Worm (Caenorhabditis elegans) whole organism, L2 larva: ENCODE measurements around the gene Y44A6C.1.

Source experiments
- ceh-16 ChIP-seq: fragments of 150-350 bp; optimal IDR thresholded peaks from 2 replicates; lab custom pipeline; 2014; ENCODE audit warnings: missing biosample characterization, missing genetic modification characterization
- elt-3 ChIP-seq: sonication (generic microtip); optimal IDR thresholded peaks from 2 replicates; lab custom pipeline; 2017; ENCODE audit warnings: missing biosample characterization, missing genetic modification characterization
- lsy-2 ChIP-seq, 2 experiments: fragments of 150-350 bp in 1 of 2; sonication (generic microtip) in 1 of 2; optimal IDR thresholded peaks; 2 replicates each; lab custom pipeline; 2014 to 2017; ENCODE audit warnings: missing biosample characterization in 2 of 2, missing genetic modification characterization in 2 of 2
- nhr-6 ChIP-seq: fragments of 150-350 bp; optimal IDR thresholded peaks from 2 replicates; lab custom pipeline; 2014; ENCODE audit warnings: missing biosample characterization, missing genetic modification characterization
- nhr-77 ChIP-seq: fragments of 150-350 bp; optimal IDR thresholded peaks from 2 replicates; lab custom pipeline; 2014; ENCODE audit warnings: missing biosample characterization, missing genetic modification characterization
- skn-1 ChIP-seq: sonication (generic microtip); optimal IDR thresholded peaks from 2 replicates; lab custom pipeline; 2017; ENCODE audit warnings: missing biosample characterization, missing genetic modification characterization
- snpc-4 ChIP-seq: fragments of 150-350 bp; optimal IDR thresholded peaks from 2 replicates; lab custom pipeline; 2014; ENCODE audit warnings: missing biosample characterization, missing genetic modification characterization
- unc-39 ChIP-seq: fragments of 150-350 bp; optimal IDR thresholded peaks from 2 replicates; lab custom pipeline; 2014; ENCODE audit warnings: missing biosample characterization, missing genetic modification characterization
- zag-1 ChIP-seq: fragments of 150-350 bp; optimal IDR thresholded peaks from 2 replicates; lab custom pipeline; 2014; ENCODE audit warnings: missing biosample characterization, missing genetic modification characterization
- ztf-11 ChIP-seq: sonication (generic microtip); optimal IDR thresholded peaks from 2 replicates; lab custom pipeline; 2017; ENCODE audit warnings: missing biosample characterization, missing genetic modification characterization

DNA sequence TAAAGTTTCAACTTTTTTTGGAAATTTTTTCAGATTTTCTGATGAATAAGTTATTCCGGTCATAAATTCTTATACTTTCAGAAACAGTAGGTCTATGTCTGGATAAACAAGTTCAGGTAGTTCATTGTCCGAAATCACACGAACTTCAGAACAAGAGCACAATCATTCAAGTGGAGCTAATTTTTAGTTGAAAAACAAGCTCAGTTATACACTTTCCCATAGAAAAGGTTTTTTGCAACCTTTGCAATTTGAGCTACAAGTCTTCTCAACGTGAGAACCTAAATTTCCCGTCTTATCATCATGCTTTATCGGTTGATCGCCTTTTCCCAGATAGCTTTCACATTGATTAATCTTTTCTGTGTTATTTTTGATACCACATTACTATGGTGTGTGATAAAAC, 18.1 kb downstream of the Y44A6C.1 start, which contains the start of gene srxa-1:
- no peak for TF ChIP-seq snpc-4 (tag; lab: Kevin White, UChicago)
- TF ChIP-seq unc-39 (tag; lab: Kevin White, UChicago) = no peak
- no peak for TF ChIP-seq elt-3 (tag; lab: Kevin White, UChicago)
- TF ChIP-seq lsy-2 (tag; optimal IDR thresholded peaks at IDR 0.05; lab: Kevin White, UChicago) = no peak
- TF ChIP-seq ztf-11 (tag; lab: Kevin White, UChicago) = no peak
- no peak for TF ChIP-seq skn-1
- no peak for TF ChIP-seq zag-1 (tag; lab: Kevin White, UChicago)
- no peak for TF ChIP-seq nhr-77 (tag; lab: Kevin White, UChicago)
- no peak for TF ChIP-seq nhr-6
- TF ChIP-seq ceh-16 = no peak
